Fruit fly (Drosophila melanogaster) whole organism, embryonic: ENCODE measurements around the gene CG1463.

ENCODE experiments used
- CG10979 ChIP-seq: fragments of 200-800 bp; sonication (Bioruptor generic); optimal IDR thresholded peaks from 2 replicates; lab custom pipeline; 2018; ENCODE audit warnings: missing biosample characterization, mild to moderate bottlenecking, missing genetic modification characterization, moderate library complexity
- CG11695 ChIP-seq: fragments of 200-800 bp; sonication (Bioruptor generic); IDR thresholded peaks from 3 replicates; pipeline ENCODE4 v1.3.6; 2022; ENCODE audit warnings: missing biosample characterization, missing genetic modification characterization
- CG13424 ChIP-seq: fragments of 200-800 bp; sonication (Bioruptor generic); optimal IDR thresholded peaks from 2 replicates; lab custom pipeline; 2019; ENCODE audit warnings: missing biosample characterization, mild to moderate bottlenecking, missing genetic modification characterization, moderate library complexity
- CG13624 ChIP-seq: fragments of 200-800 bp; sonication (Bioruptor generic); optimal IDR thresholded peaks from 2 replicates; lab custom pipeline; 2016; ENCODE audit warnings: missing biosample characterization, missing genetic modification characterization
- CG17359 ChIP-seq: fragments of 200-800 bp; sonication (Bioruptor generic); optimal IDR thresholded peaks from 3 replicates; lab custom pipeline; 2018; ENCODE audit warnings: missing biosample characterization, mild to moderate bottlenecking, missing genetic modification characterization, moderate library complexity
- CG2678 ChIP-seq: fragments of 200-800 bp; sonication (Bioruptor generic); optimal IDR thresholded peaks from 3 replicates; lab custom pipeline; 2019; ENCODE audit warnings: missing biosample characterization, mild to moderate bottlenecking, missing genetic modification characterization, moderate library complexity
- CG31224 ChIP-seq: fragments of 200-800 bp; sonication (Bioruptor generic); IDR thresholded peaks from 2 replicates; pipeline ENCODE4 v1.3.6; 2022; ENCODE audit warnings: missing biosample characterization, missing genetic modification characterization
- CG3726 ChIP-seq: fragments of 200-800 bp; sonication (Bioruptor generic); IDR thresholded peaks from 3 replicates; pipeline ENCODE4, ENCODE4 v1.3.6; 2022; ENCODE audit warnings: missing biosample characterization, missing genetic modification characterization
- CG4328 ChIP-seq: fragments of 200-800 bp; sonication (Bioruptor generic); optimal IDR thresholded peaks from 3 replicates; lab custom pipeline; 2017; ENCODE audit warnings: missing biosample characterization, missing genetic modification reagents, missing genetic modification characterization
- CG6765 ChIP-seq: fragments of 200-800 bp; sonication (Bioruptor generic); optimal IDR thresholded peaks from 3 replicates; lab custom pipeline; 2017; ENCODE audit warnings: missing biosample characterization, mild to moderate bottlenecking, missing genetic modification characterization
- CG6813 ChIP-seq: fragments of 200-800 bp; sonication (Bioruptor generic); optimal IDR thresholded peaks from 2 replicates; lab custom pipeline; 2017; ENCODE audit warnings: missing biosample characterization, missing genetic modification characterization, mild to moderate bottlenecking, moderate library complexity, missing genetic modification reagents
- CG7987 ChIP-seq: fragments of 200-800 bp; sonication (Bioruptor generic); optimal IDR thresholded peaks from 2 replicates; lab custom pipeline; 2018; ENCODE audit warnings: missing biosample characterization, mild to moderate bottlenecking, missing genetic modification characterization, moderate library complexity
- CG8944 ChIP-seq: fragments of 200-800 bp; sonication (Bioruptor generic); optimal IDR thresholded peaks from 3 replicates; lab custom pipeline; 2016; ENCODE audit warnings: missing biosample characterization, missing genetic modification characterization
- CG9876 ChIP-seq: fragments of 200-800 bp; sonication (Bioruptor generic); optimal IDR thresholded peaks from 2 replicates; lab custom pipeline; 2016; ENCODE audit warnings: missing biosample characterization, missing genetic modification characterization
- CG9932 ChIP-seq: fragments of 200-800 bp; sonication (Bioruptor generic); IDR thresholded peaks from 2 replicates; pipeline ENCODE4 v1.3.6; 2022; ENCODE audit warnings: missing biosample characterization, missing genetic modification characterization
- D ChIP-seq, 2 experiments: fragments of 200-800 bp in 1 of 2; fragments of >200 bp in 1 of 2; sonication (Bioruptor generic) in 1 of 2; optimal IDR thresholded peaks; 2 replicates in 1 of 2; 3 replicates in 1 of 2; lab custom pipeline; 2017; ENCODE audit warnings: mild to moderate bottlenecking in 1 of 2, missing biosample characterization in 1 of 2, missing genetic modification characterization in 1 of 2, missing genetic modification reagents in 1 of 2
- Dip2 ChIP-seq: fragments of 200-800 bp; sonication (Bioruptor generic); IDR thresholded peaks from 2 replicates; pipeline ENCODE4 v1.3.6; 2022; ENCODE audit warnings: missing biosample characterization, missing genetic modification characterization
- Dip3 ChIP-seq: fragments of 200-800 bp; sonication (Bioruptor generic); optimal IDR thresholded peaks from 3 replicates; lab custom pipeline; 2016; ENCODE audit warnings: missing biosample characterization, missing genetic modification characterization
- ERR ChIP-seq: fragments of 200-800 bp; sonication (Bioruptor generic); optimal IDR thresholded peaks from 2 replicates; lab custom pipeline; 2016; ENCODE audit warnings: missing biosample characterization, missing genetic modification characterization
- Elba2 ChIP-seq: fragments of 200-800 bp; sonication (Bioruptor generic); optimal IDR thresholded peaks from 3 replicates; lab custom pipeline; 2016; ENCODE audit warnings: missing biosample characterization, missing genetic modification characterization
- NFAT ChIP-seq: fragments of 200-800 bp; sonication (Bioruptor generic); IDR thresholded peaks from 2 replicates; pipeline ENCODE4 v1.3.6; 2022; ENCODE audit warnings: missing biosample characterization, missing genetic modification characterization
- Oli ChIP-seq: fragments of 200-800 bp; sonication (Bioruptor generic); optimal IDR thresholded peaks from 2 replicates; lab custom pipeline; 2018; ENCODE audit warnings: missing biosample characterization, mild to moderate bottlenecking, missing genetic modification characterization, moderate library complexity
- Opbp ChIP-seq: fragments of 200-800 bp; sonication (Bioruptor generic); IDR thresholded peaks from 3 replicates; pipeline ENCODE4 v1.3.6; 2022; ENCODE audit warnings: missing biosample characterization, missing genetic modification characterization; ENCODE audit not compliant: partially characterized antibody
- Usf ChIP-seq: fragments of 200-800 bp; sonication (Bioruptor generic); optimal IDR thresholded peaks from 2 replicates; lab custom pipeline; 2017; ENCODE audit warnings: missing genotype, missing biosample characterization, missing genetic modification characterization
- ash1 ChIP-seq: fragments of 200-800 bp; sonication (Bioruptor generic); optimal IDR thresholded peaks from 2 replicates; lab custom pipeline; 2018; ENCODE audit warnings: missing biosample characterization, mild to moderate bottlenecking, missing genetic modification characterization
- bab2 ChIP-seq: fragments of 200-800 bp; sonication (Bioruptor generic); optimal IDR thresholded peaks from 2 replicates; lab custom pipeline; 2016; ENCODE audit warnings: missing biosample characterization, missing genetic modification characterization
- bcd ChIP-seq: fragments of 200-800 bp; sonication (Bioruptor generic); optimal IDR thresholded peaks from 2 replicates; lab custom pipeline; 2017; ENCODE audit warnings: missing biosample characterization, mild to moderate bottlenecking, missing genetic modification characterization
- bowl ChIP-seq: fragments of 200-800 bp; sonication (Bioruptor generic); IDR thresholded peaks from 2 replicates; pipeline ENCODE4 v1.3.6; 2022; ENCODE audit warnings: missing biosample characterization, missing genetic modification characterization
- crc ChIP-seq: fragments of 200-800 bp; sonication (Bioruptor generic); optimal IDR thresholded peaks from 2 replicates; lab custom pipeline; 2016; ENCODE audit warnings: missing biosample characterization, missing genetic modification characterization
- disco-r ChIP-seq: fragments of 200-800 bp; sonication (Bioruptor generic); optimal IDR thresholded peaks from 2 replicates; lab custom pipeline; 2016; ENCODE audit warnings: missing biosample characterization, missing genetic modification characterization
- dmrt11E ChIP-seq: fragments of 200-800 bp; sonication (Bioruptor generic); optimal IDR thresholded peaks from 3 replicates; lab custom pipeline; 2018; ENCODE audit warnings: missing biosample characterization, mild to moderate bottlenecking, missing genetic modification characterization, moderate library complexity
- en ChIP-seq: fragments of 200-800 bp; sonication (Bioruptor generic); optimal IDR thresholded peaks from 2 replicates; lab custom pipeline; 2016; ENCODE audit warnings: missing biosample characterization, missing genetic modification characterization
- fd3F ChIP-seq: fragments of 200-800 bp; sonication (Bioruptor generic); optimal IDR thresholded peaks from 2 replicates; lab custom pipeline; 2018; ENCODE audit warnings: missing biosample characterization, mild to moderate bottlenecking, missing genetic modification characterization, moderate library complexity
- gcm2 ChIP-seq: fragments of 200-800 bp; sonication (Bioruptor generic); optimal IDR thresholded peaks from 2 replicates; lab custom pipeline; 2016; ENCODE audit warnings: missing biosample characterization, missing genetic modification characterization
- grau ChIP-seq: fragments of 200-800 bp; optimal IDR thresholded peaks from 3 replicates; lab custom pipeline; 2019; ENCODE audit warnings: missing biosample characterization, mild to moderate bottlenecking, missing genetic modification characterization, moderate library complexity
- grn ChIP-seq: fragments of 200-800 bp; sonication (Bioruptor generic); optimal IDR thresholded peaks from 3 replicates; lab custom pipeline; 2017; ENCODE audit warnings: missing biosample characterization, missing genetic modification characterization
- gsb-n ChIP-seq: fragments of 200-800 bp; sonication (Bioruptor generic); optimal IDR thresholded peaks from 3 replicates; lab custom pipeline; 2018; ENCODE audit warnings: missing biosample characterization, mild to moderate bottlenecking, missing genetic modification characterization
- jing ChIP-seq: fragments of 200-800 bp; sonication (Bioruptor generic); optimal IDR thresholded peaks from 2 replicates; lab custom pipeline; 2018; ENCODE audit warnings: missing biosample characterization, mild to moderate bottlenecking, missing genetic modification characterization
- kni ChIP-seq: fragments of 200-800 bp; sonication (Bioruptor generic); optimal IDR thresholded peaks from 3 replicates; lab custom pipeline; 2017; ENCODE audit warnings: mild to moderate bottlenecking, missing biosample characterization, missing genetic modification reagents, missing genetic modification characterization
- pan ChIP-seq, 4 experiments: fragments of >200 bp in 3 of 4; fragments of 200-800 bp in 1 of 4; sonication (Bioruptor generic) in 1 of 4; optimal IDR thresholded peaks in 3 of 4; IDR thresholded peaks in 1 of 4; 2 replicates each; pipeline versions ENCODE4 v1.3.6 to Lab custom; 2017 to 2022; ENCODE audit warnings: missing biosample characterization in 2 of 4, missing genetic modification characterization in 2 of 4, mixed read lengths in 1 of 4
- psq ChIP-seq: fragments of 200-800 bp; sonication (Bioruptor generic); optimal IDR thresholded peaks from 2 replicates; lab custom pipeline; 2017; ENCODE audit warnings: missing biosample characterization, missing genetic modification characterization
- salm ChIP-seq: fragments of 200-800 bp; sonication (Bioruptor generic); optimal IDR thresholded peaks from 2 replicates; lab custom pipeline; 2018; ENCODE audit warnings: missing biosample characterization, mild to moderate bottlenecking, missing genetic modification characterization
- sima ChIP-seq: fragments of 200-800 bp; sonication (Bioruptor generic); optimal IDR thresholded peaks from 2 replicates; lab custom pipeline; 2016; ENCODE audit warnings: missing biosample characterization, missing genetic modification characterization
- slbo ChIP-seq: fragments of 200-800 bp; sonication (Bioruptor generic); IDR thresholded peaks from 2 replicates; pipeline ENCODE4 v1.3.6; 2022; ENCODE audit warnings: missing biosample characterization, missing genetic modification characterization
- slp2 ChIP-seq: fragments of 200-800 bp; sonication (Bioruptor generic); optimal IDR thresholded peaks from 2 replicates; lab custom pipeline; 2016; ENCODE audit warnings: missing biosample characterization, missing genetic modification characterization
- sqz ChIP-seq: fragments of 200-800 bp; sonication (Bioruptor generic); optimal IDR thresholded peaks from 3 replicates; lab custom pipeline; 2018; ENCODE audit warnings: missing biosample characterization, mild to moderate bottlenecking, missing genetic modification characterization
- trem ChIP-seq: fragments of 200-800 bp; optimal IDR thresholded peaks from 3 replicates; lab custom pipeline; 2019; ENCODE audit warnings: missing biosample characterization, mild to moderate bottlenecking, missing genetic modification characterization, moderate library complexity
- ttk ChIP-seq: fragments of 200-800 bp; sonication (Bioruptor generic); IDR thresholded peaks from 2 replicates; pipeline ENCODE4 v2.1.2; 2022; ENCODE audit warnings: missing biosample characterization, missing genetic modification characterization

CG1463 gene

dm6 chrX:12591223-12592120, 20.0 kb downstream of the CG1463 start (continued):
- TF ChIP-seq CG9932 (GFP tag; lab: Robert Waterston, UW) (no peak), gsb-n (peak; percentile 35), bcd (GFP tag; lab: Kevin White, UChicago) (peak; percentile 32), NFAT (GFP tag; lab: Robert Waterston, UW) (no peak), en (peak; percentile 15), CG11695 (0 out of 3 replicates have a peak, but pooled peaks have one; percentile 6), salm (no peak), Usf (GFP tag; lab: Kevin White, UChicago) (peak; percentile 18), slbo (GFP tag; lab: Robert Waterston, UW) (no peak; the same call in 1 of the 2 replicates), CG6813 (GFP tag; lab: Kevin White, UChicago) (peak; percentile 36), sqz (GFP tag; lab: Kevin White, UChicago) (no peak), CG31224 (GFP tag; lab: Robert Waterston, UW) (no peak), CG13624 (peak; percentile 12), Dip3 (no peak), CG7987 (GFP tag; lab: Kevin White, UChicago) (no peak), D (optimal IDR thresholded peaks at IDR 0.05; lab: Kevin White, UChicago) (no peak), D (GFP tag; optimal IDR thresholded peaks at IDR 0.05; lab: Kevin White, UChicago) (peak; percentile 35), sima (no peak), ash1 (GFP tag; lab: Kevin White, UChicago) (no peak), CG3726 (no peak), CG10979 (tag; lab: Kevin White, UChicago) (peak; percentile 66), pan (optimal IDR thresholded peaks at IDR 0.05; lab: Kevin White, UChicago) (no peak), pan (GFP tag; optimal IDR thresholded peaks at IDR 0.05 in 1 of 2, IDR thresholded peaks at IDR 0.05 in 1 of 2) (no peak), CG17359 (tag; lab: Kevin White, UChicago) (no peak), fd3F (no peak), dmrt11E (tag; lab: Kevin White, UChicago) (peak; percentile 50), grn (GFP tag; lab: Kevin White, UChicago) (no peak), psq (GFP tag; lab: Kevin White, UChicago) (no peak), disco-r (peak; percentile 52), grau (tag; lab: Kevin White, UChicago) (peak; percentile 48), Elba2 (no peak), CG2678 (tag; lab: Kevin White, UChicago) (peak; percentile 66), ttk (GFP tag; lab: Robert Waterston, UW) (no peak), Oli (tag; lab: Kevin White, UChicago) (peak; percentile 72), Dip2 (GFP tag; lab: Robert Waterston, UW) (no peak), bowl (no peak), jing (GFP tag; lab: Kevin White, UChicago) (no peak), bab2 (GFP tag; lab: Kevin White, UChicago) (peak; percentile 14), slp2 (GFP tag; lab: Kevin White, UChicago) (no peak), crc (GFP tag; lab: Kevin White, UChicago) (no peak), CG6765 (GFP tag; lab: Kevin White, UChicago) (no peak), CG4328 (GFP tag; lab: Kevin White, UChicago) (peak; percentile 45), CG9876 (no peak), CG8944 (GFP tag; lab: Kevin White, UChicago) (peak; percentile 40), ERR (no peak), CG13424 (peak; percentile 54), kni (peak; percentile 56), trem (tag; lab: Kevin White, UChicago) (no peak), Opbp (GFP tag; lab: Robert Waterston, UW) (no peak), gcm2 (no peak)
